Worm (Caenorhabditis elegans) whole organism, mixed stage, embryonic: Measurements from ENCODE around the gene arid-1.

ENCODE experiments used
- ces-1 ChIP-seq: fragments of 150-350 bp; optimal IDR thresholded peaks from 2 replicates; lab custom pipeline; 2014; ENCODE audit warnings: missing biosample characterization, missing genetic modification reagents, missing genetic modification characterization
- nhr-12 ChIP-seq: fragments of 150-350 bp; optimal IDR thresholded peaks from 2 replicates; lab custom pipeline; 2014; ENCODE audit warnings: missing biosample characterization, missing genetic modification characterization

DNA sequence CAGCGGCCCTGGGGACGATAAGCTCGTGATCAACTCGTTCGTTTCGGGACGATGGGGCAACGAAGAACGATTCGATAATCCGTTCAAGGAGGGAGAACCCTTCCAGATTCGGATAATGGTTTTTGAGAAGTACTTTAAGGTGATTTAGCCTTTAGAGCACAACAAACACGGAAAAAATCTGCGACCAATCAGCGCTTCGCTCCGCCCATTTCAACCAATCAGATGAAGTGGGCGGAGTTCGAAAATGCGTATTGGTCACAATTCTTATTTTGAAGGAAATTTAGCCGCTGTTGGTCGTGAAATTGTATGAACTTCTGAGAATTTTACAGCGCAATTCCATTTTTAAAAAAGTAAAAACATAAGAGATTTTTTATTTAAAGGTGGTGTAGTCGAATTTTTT, 20.8 kb downstream of the arid-1 start:
- TF ChIP-seq nhr-12 (tag; lab: Kevin White, UChicago) (no peak), ces-1 (GFP tag; lab: Kevin White, UChicago) (no peak)
